Fruit fly (Drosophila melanogaster): Measurements from ENCODE around the gene CG14671.

The CG14671 gene

dm6 chr3R:5563420-5563819, 1.2 kb downstream of the CG14671 start, which contains the start of gene Pi4KIIalpha (continued):
- peak; percentile 69 for TF ChIP-seq pzg (GFP tag; optimal IDR thresholded peaks at IDR 0.05)
- TF ChIP-seq E2f2 (GFP tag; IDR thresholded peaks at IDR 0.05) = peak; percentile 93
- peak; percentile 32 for TF ChIP-seq Sry-β (GFP tag; optimal IDR thresholded peaks at IDR 0.05)
- peak; percentile 40; the same call in 1 of the 3 replicates for TF ChIP-seq CG34422 (GFP tag; IDR thresholded peaks at IDR 0.05)
- peak; percentile 66 for TF ChIP-seq CG15514 (GFP tag; optimal IDR thresholded peaks at IDR 0.05)
- no peak for TF ChIP-seq CG12219 (GFP tag; optimal IDR thresholded peaks at IDR 0.05)
- TF ChIP-seq CG6791 (GFP tag; IDR thresholded peaks at IDR 0.05; ENCODE audit: partially characterized antibody) = no peak

DNA sequence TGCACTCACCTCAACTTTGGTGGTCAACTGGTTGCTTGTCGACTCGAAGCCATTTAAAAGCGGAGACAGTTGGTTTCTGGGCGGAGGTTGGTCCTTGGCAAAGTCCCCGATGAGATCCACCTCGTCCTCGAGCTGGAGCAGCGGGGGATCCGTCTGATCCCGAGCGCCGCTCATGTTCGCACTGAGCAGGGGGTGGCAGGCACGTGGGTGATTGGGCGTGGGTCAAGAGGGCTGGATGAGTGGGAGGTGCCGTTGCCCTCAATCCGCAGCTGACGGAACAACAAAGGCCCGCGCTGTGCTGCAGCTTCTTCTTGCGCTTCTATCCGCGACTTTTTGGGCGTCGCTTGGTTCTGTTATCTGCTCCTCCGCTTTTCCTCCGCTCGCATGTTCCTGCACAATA, 1.7 kb downstream of the CG14671 start:
- TF ChIP-seq Med (GFP tag) (peak; percentile 61), CG4360 (GFP tag; IDR thresholded peaks at IDR 0.05) (no peak), z (GFP tag; IDR thresholded peaks at IDR 0.05) (no peak), sens (GFP tag) (no peak), lov (optimal IDR thresholded peaks at IDR 0.05) (no peak), lov (GFP tag; IDR thresholded peaks at IDR 0.05) (0 out of 3 replicates have a peak, but pooled peaks have one; percentile 29), sr (GFP tag; IDR thresholded peaks at IDR 0.05) (0 out of 3 replicates have a peak, but pooled peaks have one; percentile 28), crol (GFP tag; IDR thresholded peaks at IDR 0.05) (0 out of 2 replicates have a peak, but pooled peaks have one; percentile 24), Fer3 (tag; optimal IDR thresholded peaks at IDR 0.05) (no peak), CG17385 (GFP tag; optimal IDR thresholded peaks at IDR 0.05) (peak; percentile 13)

dm6 chr3R:5554852-5555251, 9.8 kb downstream of the CG14671 start, which contains the start of gene Snm1:
Snm1 (plus strand) TSS chr3R:5555084.
- TF ChIP-seq tgo (GFP tag; IDR thresholded peaks at IDR 0.05) (no peak), nmo (GFP tag; optimal IDR thresholded peaks at IDR 0.05) (no peak), CG1603 (tag; optimal IDR thresholded peaks at IDR 0.05) (no peak), HmgZ (tag; optimal IDR thresholded peaks at IDR 0.05) (no peak), sim (GFP tag; IDR thresholded peaks at IDR 0.05) (no peak), CG13775 (GFP tag; optimal IDR thresholded peaks at IDR 0.05) (no peak), Mes4 (GFP tag; optimal IDR thresholded peaks at IDR 0.05) (no peak), ssp (GFP tag; IDR thresholded peaks at IDR 0.05) (no peak), CG10267 (tag; optimal IDR thresholded peaks at IDR 0.05) (no peak), tll (GFP tag; optimal IDR thresholded peaks at IDR 0.05) (no peak), CG10959 (GFP tag; IDR thresholded peaks at IDR 0.05) (no peak), tio (GFP tag; optimal IDR thresholded peaks at IDR 0.05) (no peak), CG4424 (GFP tag; optimal IDR thresholded peaks at IDR 0.05) (no peak), Dp (GFP tag; optimal IDR thresholded peaks at IDR 0.05) (peak; percentile 57), CG9609 (GFP tag; optimal IDR thresholded peaks at IDR 0.05) (no peak), CG14860 (GFP tag; IDR thresholded peaks at IDR 0.05; ENCODE audit: partially characterized antibody) (no peak), Optix (GFP tag; IDR thresholded peaks at IDR 0.05) (no peak), CG14710 (tag; optimal IDR thresholded peaks at IDR 0.05) (no peak), emc (GFP tag; optimal IDR thresholded peaks at IDR 0.05) (no peak), CG2116 (GFP tag; optimal IDR thresholded peaks at IDR 0.05) (peak; percentile 23), ATbp (GFP tag; optimal IDR thresholded peaks at IDR 0.05) (no peak), Dref (GFP tag; IDR thresholded peaks at IDR 0.05) (peak; percentile 45), fu2 (GFP tag; optimal IDR thresholded peaks at IDR 0.05) (no peak), CG10543 (GFP tag; optimal IDR thresholded peaks at IDR 0.05) (no peak), CG30431 (GFP tag; optimal IDR thresholded peaks at IDR 0.05) (no peak), E2f2 (GFP tag; IDR thresholded peaks at IDR 0.05) (peak; percentile 77), tin (GFP tag; optimal IDR thresholded peaks at IDR 0.05) (no peak), org-1 (GFP tag; optimal IDR thresholded peaks at IDR 0.05) (no peak), CG17385 (GFP tag; optimal IDR thresholded peaks at IDR 0.05) (no peak), CG9797 (GFP tag; optimal IDR thresholded peaks at IDR 0.05) (peak; percentile 27), Spps (tag; optimal IDR thresholded peaks at IDR 0.05) (no peak), CG1792 (GFP tag; optimal IDR thresholded peaks at IDR 0.05) (no peak), fd102C (GFP tag; optimal IDR thresholded peaks at IDR 0.05) (no peak), CG14965 (GFP tag; optimal IDR thresholded peaks at IDR 0.05; ENCODE audit: borderline replicate concordance) (no peak)
